Worm (Caenorhabditis elegans) whole organism, L4 larva: ENCODE data around the gene col-133.

Source experiments
- daf-8 ChIP-seq: fragments of 200-800 bp; sonication (Bioruptor generic); IDR thresholded peaks from 2 replicates; pipeline ENCODE4 v1.3.6; 2022; ENCODE audit warnings: missing genetic modification characterization, missing compliant biosample characterization
- gei-8 ChIP-seq: fragments of 200-800 bp; sonication (Bioruptor generic); optimal IDR thresholded peaks from 2 replicates; lab custom pipeline; 2018; ENCODE audit warnings: mild to moderate bottlenecking, missing genetic modification characterization, missing compliant biosample characterization
- mdl-1 ChIP-seq, 2 experiments: fragments of 150-350 bp in 1 of 2; sonication (generic microtip) in 1 of 2; optimal IDR thresholded peaks; 2 replicates each; lab custom pipeline; 2014 to 2017; ENCODE audit warnings: missing biosample characterization in 2 of 2, missing genetic modification characterization in 2 of 2
- nhr-11 ChIP-seq: fragments of 150-350 bp; optimal IDR thresholded peaks from 2 replicates; lab custom pipeline; 2014; ENCODE audit warnings: missing biosample characterization, missing genetic modification characterization
- zag-1 ChIP-seq: fragments of 150-350 bp; optimal IDR thresholded peaks from 2 replicates; lab custom pipeline; 2014; ENCODE audit warnings: missing biosample characterization, missing genetic modification characterization
- zip-11 ChIP-seq: fragments of 200-800 bp; sonication (Bioruptor generic); IDR thresholded peaks from 2 replicates; pipeline ENCODE4 v1.3.6; 2022; ENCODE audit warnings: missing genetic modification characterization, missing compliant biosample characterization
- ztf-11 ChIP-seq: fragments of 150-350 bp; optimal IDR thresholded peaks from 2 replicates; lab custom pipeline; 2014; ENCODE audit warnings: missing biosample characterization, missing genetic modification characterization

ce11 chrIV:14119327-14119726 lies 20.2 kb upstream of the col-133 start:
- TF ChIP-seq nhr-11 (no peak), gei-8 (GFP tag; lab: Kevin White, UChicago) (no peak), mdl-1 (tag; optimal IDR thresholded peaks at IDR 0.05; lab: Kevin White, UChicago) (no peak), zip-11 (GFP tag; lab: Robert Waterston, UW) (no peak), daf-8 (GFP tag; lab: Robert Waterston, UW) (no peak), ztf-11 (no peak), zag-1 (tag; lab: Kevin White, UChicago) (no peak)
